Fruit fly (Drosophila melanogaster): Measurements from ENCODE around the gene Ocho.

The Ocho gene

dm6 chr3L:15021008-15021407 is 46.4 kb downstream of the Ocho start (continued):
- TF ChIP-seq B-H2 (GFP tag; optimal IDR thresholded peaks at IDR 0.05) (no peak), Trl (optimal IDR thresholded peaks at IDR 0.05) (peak in 1 of 2 experiments; percentile 47), Trl (GFP tag; optimal IDR thresholded peaks at IDR 0.05) (no peak), Rx (GFP tag; IDR thresholded peaks at IDR 0.05) (no peak), onecut (GFP tag; IDR thresholded peaks at IDR 0.05) (no peak; the same call in 1 of the 2 replicates), gsb (GFP tag; IDR thresholded peaks at IDR 0.05) (no peak), gsb-n (tag; optimal IDR thresholded peaks at IDR 0.05) (peak; percentile 93), CG4282 (GFP tag; optimal IDR thresholded peaks at IDR 0.05) (no peak), cg (GFP tag; optimal IDR thresholded peaks at IDR 0.05) (peak; percentile 41), maf-S (GFP tag; optimal IDR thresholded peaks at IDR 0.05) (no peak), ham (GFP tag; IDR thresholded peaks at IDR 0.05) (no peak), fd96Cb (tag; optimal IDR thresholded peaks at IDR 0.05) (no peak), ase (GFP tag; IDR thresholded peaks at IDR 0.05) (no peak), Atf3 (GFP tag; optimal IDR thresholded peaks at IDR 0.05) (no peak), Nf-YB (GFP tag; optimal IDR thresholded peaks at IDR 0.05) (peak; percentile 73), CG6765 (GFP tag; optimal IDR thresholded peaks at IDR 0.05) (no peak), CG14710 (tag; optimal IDR thresholded peaks at IDR 0.05) (no peak), CG8924 (tag; optimal IDR thresholded peaks at IDR 0.05) (peak; percentile 59), CG7963 (GFP tag; IDR thresholded peaks at IDR 0.05; ENCODE audit: partially characterized antibody) (no peak), hbn (GFP tag; IDR thresholded peaks at IDR 0.05; ENCODE audit: partially characterized antibody) (no peak), rib (GFP tag; IDR thresholded peaks at IDR 0.05) (no peak), sna (GFP tag; IDR thresholded peaks at IDR 0.05; ENCODE audit: partially characterized antibody) (no peak), CG13624 (GFP tag; optimal IDR thresholded peaks at IDR 0.05) (no peak), CG18764 (GFP tag; optimal IDR thresholded peaks at IDR 0.05) (no peak), Gug (GFP tag; IDR thresholded peaks at IDR 0.05) (no peak), CG18619 (GFP tag; optimal IDR thresholded peaks at IDR 0.05) (no peak), CG10274 (GFP tag; optimal IDR thresholded peaks at IDR 0.05) (no peak), chinmo (GFP tag; IDR thresholded peaks at IDR 0.05; ENCODE audit: partially characterized antibody) (no peak), dati (GFP tag; IDR thresholded peaks at IDR 0.05) (no peak), dysf (GFP tag; IDR thresholded peaks at IDR 0.05) (no peak), sqz (GFP tag; optimal IDR thresholded peaks at IDR 0.05) (no peak), nerfin-1 (tag; optimal IDR thresholded peaks at IDR 0.05) (peak; percentile 50), Ada2b (GFP tag; IDR thresholded peaks at IDR 0.05) (no peak), p53 (GFP tag; optimal IDR thresholded peaks at IDR 0.05) (no peak), CG2116 (GFP tag; optimal IDR thresholded peaks at IDR 0.05) (no peak), ken (GFP tag; IDR thresholded peaks at IDR 0.05) (no peak), slbo (GFP tag; IDR thresholded peaks at IDR 0.05) (no peak), CG30431 (GFP tag; optimal IDR thresholded peaks at IDR 0.05) (no peak), HLH54F (GFP tag; optimal IDR thresholded peaks at IDR 0.05) (no peak), CG2875 (GFP tag; optimal IDR thresholded peaks at IDR 0.05) (no peak), Sin3A (optimal IDR thresholded peaks at IDR 0.05) (no peak), hkb (optimal IDR thresholded peaks at IDR 0.05) (no peak), hkb (GFP tag; IDR thresholded peaks at IDR 0.05) (no peak), Usf (GFP tag; optimal IDR thresholded peaks at IDR 0.05) (no peak), Doc3 (GFP tag; IDR thresholded peaks at IDR 0.05; ENCODE audit: partially characterized antibody) (no peak), CG9609 (GFP tag; optimal IDR thresholded peaks at IDR 0.05) (no peak)
